Worm (Caenorhabditis elegans) whole organism, young adult: ENCODE measurements around the gene mig-18.

Source experiments
- F23B12.7 ChIP-seq: sonication (generic microtip); optimal IDR thresholded peaks from 2 replicates; lab custom pipeline; 2017; ENCODE audit warnings: missing genetic modification characterization, mild to moderate bottlenecking, missing compliant biosample characterization, antibody characterized with exemption, moderate library complexity; ENCODE audit not compliant: insufficient read depth
- F33H1.4 ChIP-seq: fragments of 200-800 bp; sonication (Bioruptor generic); IDR thresholded peaks from 2 replicates; pipeline ENCODE4 v1.3.6; 2022; ENCODE audit warnings: missing genetic modification reagents, missing genetic modification characterization, missing compliant biosample characterization
- K11D2.4 ChIP-seq: fragments of 200-800 bp; sonication (Bioruptor generic); IDR thresholded peaks from 2 replicates; pipeline ENCODE4 v1.3.6; 2022; ENCODE audit warnings: missing genetic modification reagents, missing genetic modification characterization, missing compliant biosample characterization
- K12H6.12 ChIP-seq: fragments of 200-800 bp; sonication (Bioruptor generic); optimal IDR thresholded peaks from 2 replicates; lab custom pipeline; 2018; ENCODE audit warnings: mild to moderate bottlenecking, missing genetic modification characterization, missing compliant biosample characterization
- T07F8.4 ChIP-seq: sonication (generic microtip); optimal IDR thresholded peaks from 2 replicates; lab custom pipeline; 2016; ENCODE audit warnings: mild to moderate bottlenecking, missing genetic modification characterization, moderate library complexity, missing compliant biosample characterization
- T26A5.8 ChIP-seq: sonication (generic microtip); optimal IDR thresholded peaks from 2 replicates; lab custom pipeline; 2016; ENCODE audit warnings: missing genetic modification characterization, missing compliant biosample characterization
- akir-1 ChIP-seq: fragments of 200-800 bp; sonication (Bioruptor generic); optimal IDR thresholded peaks from 2 replicates; lab custom pipeline; 2018; ENCODE audit warnings: mild to moderate bottlenecking, missing genetic modification characterization, moderate library complexity, missing compliant biosample characterization
- bed-1 ChIP-seq: fragments of 200-800 bp; sonication (Bioruptor generic); IDR thresholded peaks from 2 replicates; pipeline ENCODE4 v1.3.6; 2022; ENCODE audit warnings: missing genetic modification reagents, missing genetic modification characterization, missing compliant biosample characterization
- bed-2 ChIP-seq: fragments of 200-800 bp; sonication (Bioruptor generic); IDR thresholded peaks from 2 replicates; pipeline ENCODE4 v1.3.6; 2022; ENCODE audit warnings: missing genetic modification reagents, missing genetic modification characterization, missing compliant biosample characterization
- cebp-2 ChIP-seq: fragments of 200-800 bp; sonication (Bioruptor generic); IDR thresholded peaks from 2 replicates; pipeline ENCODE4 v1.3.6; 2022; ENCODE audit warnings: missing genetic modification characterization, missing compliant biosample characterization
- ceh-40 ChIP-seq: fragments of 200-800 bp; sonication (Bioruptor generic); IDR thresholded peaks from 2 replicates; pipeline ENCODE4 v1.3.6; 2022; ENCODE audit warnings: missing genetic modification characterization, missing compliant biosample characterization
- efl-1 ChIP-seq: fragments of 150-350 bp; optimal IDR thresholded peaks from 2 replicates; lab custom pipeline; 2014; ENCODE audit warnings: missing biosample characterization, missing genetic modification reagents, missing genetic modification characterization
- egl-44 ChIP-seq: fragments of 200-800 bp; sonication (Bioruptor generic); IDR thresholded peaks from 2 replicates; pipeline ENCODE4 v1.3.6; 2022; ENCODE audit warnings: missing genetic modification reagents, missing genetic modification characterization, missing compliant biosample characterization
- egrh-3 ChIP-seq: fragments of 200-800 bp; sonication (Bioruptor generic); IDR thresholded peaks from 2 replicates; pipeline ENCODE4 v1.3.6; 2022; ENCODE audit warnings: missing genetic modification reagents, missing genetic modification characterization, missing compliant biosample characterization
- hlh-26 ChIP-seq: fragments of 200-800 bp; sonication (Bioruptor generic); conservative IDR thresholded peaks from 2 replicates; pipeline ENCODE4 v1.3.6; 2022; ENCODE audit warnings: missing genetic modification reagents, missing genetic modification characterization, missing compliant biosample characterization
- hrde-1 ChIP-seq: sonication (generic microtip); optimal IDR thresholded peaks from 2 replicates; lab custom pipeline; 2016; ENCODE audit warnings: missing genetic modification characterization, mild to moderate bottlenecking, missing compliant biosample characterization, moderate library complexity, missing genotype, missing genetic modification reagents, borderline replicate concordance
- let-526 ChIP-seq: fragments of 200-800 bp; sonication (Bioruptor generic); IDR thresholded peaks from 2 replicates; pipeline ENCODE4 v1.3.6; 2022; ENCODE audit warnings: missing genetic modification reagents, missing genetic modification characterization, missing compliant biosample characterization
- lin-54 ChIP-seq: fragments of 200-800 bp; sonication (Bioruptor generic); optimal IDR thresholded peaks from 2 replicates; lab custom pipeline; 2018; ENCODE audit warnings: mild to moderate bottlenecking, missing genetic modification characterization, missing compliant biosample characterization
- lir-1 ChIP-seq: fragments of 200-800 bp; sonication (Bioruptor generic); conservative IDR thresholded peaks from 2 replicates; pipeline ENCODE4 v1.3.6; 2022; ENCODE audit warnings: missing genetic modification reagents, missing genetic modification characterization, missing compliant biosample characterization
- lsl-1 ChIP-seq: fragments of 200-800 bp; sonication (Bioruptor generic); optimal IDR thresholded peaks from 2 replicates; lab custom pipeline; 2018; ENCODE audit warnings: mild to moderate bottlenecking, missing genetic modification characterization, moderate library complexity, missing compliant biosample characterization
- madf-10 ChIP-seq: sonication (generic microtip); optimal IDR thresholded peaks from 2 replicates; lab custom pipeline; 2016; ENCODE audit warnings: mild to moderate bottlenecking, missing genetic modification characterization, missing compliant biosample characterization
- madf-6 ChIP-seq: fragments of 200-800 bp; sonication (Bioruptor generic); IDR thresholded peaks from 2 replicates; pipeline ENCODE4 v1.3.6; 2022; ENCODE audit warnings: missing genetic modification reagents, missing genetic modification characterization, missing compliant biosample characterization
- madf-8 ChIP-seq: fragments of 200-800 bp; sonication (Bioruptor generic); conservative IDR thresholded peaks from 2 replicates; pipeline ENCODE4 v1.3.6; 2022; ENCODE audit warnings: missing genetic modification reagents, missing genetic modification characterization, missing compliant biosample characterization
- mes-4 ChIP-seq: sonication (generic microtip); optimal IDR thresholded peaks from 2 replicates; lab custom pipeline; 2016; ENCODE audit warnings: missing genotype, missing genetic modification characterization, missing compliant biosample characterization
- mxl-1 ChIP-seq: sonication (generic microtip); optimal IDR thresholded peaks from 2 replicates; lab custom pipeline; 2016; ENCODE audit warnings: missing genetic modification characterization, missing compliant biosample characterization
- nfya-1 ChIP-seq: sonication (generic microtip); optimal IDR thresholded peaks from 2 replicates; lab custom pipeline; 2017; ENCODE audit warnings: antibody characterized with exemption, missing compliant biosample characterization, missing genetic modification characterization, borderline replicate concordance; ENCODE audit not compliant: insufficient read depth
- nfya-2 ChIP-seq: fragments of 200-800 bp; sonication (Bioruptor generic); IDR thresholded peaks from 2 replicates; pipeline ENCODE4 v1.3.6; 2022; ENCODE audit warnings: missing genetic modification reagents, missing genetic modification characterization, missing compliant biosample characterization
- nhr-80 ChIP-seq: sonication (generic microtip); optimal IDR thresholded peaks from 2 replicates; lab custom pipeline; 2016; ENCODE audit warnings: missing genetic modification characterization, missing compliant biosample characterization
- pbrm-1 ChIP-seq: fragments of 200-800 bp; sonication (Bioruptor generic); IDR thresholded peaks from 2 replicates; pipeline ENCODE4 v1.3.6; 2022; ENCODE audit warnings: missing genetic modification reagents, missing genetic modification characterization, missing compliant biosample characterization
- pha-4 ChIP-seq: fragments of 150-350 bp; sonication (generic microtip); optimal IDR thresholded peaks from 2 replicates; lab custom pipeline; 2014; ENCODE audit warnings: missing biosample characterization, missing genetic modification reagents, missing genetic modification characterization
- rec-8 ChIP-seq, 2 experiments: sonication (generic microtip); optimal IDR thresholded peaks; 2 replicates each; lab custom pipeline; 2016; ENCODE audit warnings: mild to moderate bottlenecking in 2 of 2, missing genetic modification characterization in 2 of 2, missing genetic modification reagents in 2 of 2, missing genotype in 2 of 2, missing biosample characterization in 1 of 2, missing compliant biosample characterization in 1 of 2, moderate library complexity in 1 of 2
- sdz-38 ChIP-seq: sonication (generic microtip); optimal IDR thresholded peaks from 2 replicates; lab custom pipeline; 2016; ENCODE audit warnings: missing genotype, missing genetic modification characterization, missing compliant biosample characterization
- snpc-3.4 ChIP-seq: sonication (generic microtip); optimal IDR thresholded peaks from 2 replicates; lab custom pipeline; 2017; ENCODE audit warnings: missing genetic modification characterization, mild to moderate bottlenecking, missing compliant biosample characterization, antibody characterized with exemption, moderate library complexity, missing genotype, missing genetic modification reagents
- snpc-4 ChIP-seq, 5 experiments: fragments of 150-350 bp in 1 of 5; sonication (generic microtip) in 4 of 5; optimal IDR thresholded peaks; 2 replicates each; lab custom pipeline; 2014 to 2018; ENCODE audit warnings: missing genetic modification characterization in 5 of 5, missing biosample characterization in 3 of 5, antibody characterized with exemption in 2 of 5, mild to moderate bottlenecking in 2 of 5, missing compliant biosample characterization in 2 of 5, missing genotype in 2 of 5, moderate library complexity in 2 of 5, missing genetic modification reagents in 1 of 5
- tbp1 ChIP-seq: fragments of 200-800 bp; sonication (Bioruptor generic); optimal IDR thresholded peaks from 2 replicates; lab custom pipeline; 2018; ENCODE audit warnings: mild to moderate bottlenecking, missing genetic modification characterization, missing compliant biosample characterization
- tlf-1 ChIP-seq: fragments of 200-800 bp; sonication (Bioruptor generic); optimal IDR thresholded peaks from 2 replicates; lab custom pipeline; 2018; ENCODE audit warnings: mild to moderate bottlenecking, missing genetic modification characterization, missing compliant biosample characterization
- xnd-1 ChIP-seq: sonication (generic microtip); optimal IDR thresholded peaks from 2 replicates; lab custom pipeline; 2016; ENCODE audit warnings: missing genotype, missing genetic modification reagents, missing genetic modification characterization, missing compliant biosample characterization
- zfh-2 ChIP-seq: fragments of 200-800 bp; sonication (Bioruptor generic); conservative IDR thresholded peaks from 2 replicates; pipeline ENCODE4 v1.3.6; 2022; ENCODE audit warnings: missing genetic modification reagents, missing genetic modification characterization, missing compliant biosample characterization

The mig-18 gene

ce11 chrIII:13388621-13389020, 14.4 kb upstream of the mig-18 start:
- TF ChIP-seq lin-54 (GFP tag; lab: Kevin White, UChicago) (no peak), cebp-2 (no peak), efl-1 (GFP tag; lab: Kevin White, UChicago) (no peak), egl-44 (GFP tag; lab: Robert Waterston, UW) (no peak), nhr-80 (peak; percentile 43)

ce11 chrIII:13389078-13389477, 14.0 kb upstream of the mig-18 start, which contains the start of gene T03F6.3:
T03F6.3 (plus strand) TSS chrIII:13389395.
- TF ChIP-seq madf-10 (tag; lab: Kevin White, UChicago) = no peak
- TF ChIP-seq madf-6 (GFP tag; lab: Robert Waterston, UW) = 0 out of 2 replicates have a peak, but pooled peaks have one; percentile 47
- no peak for TF ChIP-seq bed-2 (GFP tag; lab: Robert Waterston, UW)
- TF ChIP-seq madf-8 (GFP tag; lab: Robert Waterston, UW) = 0 out of 2 replicates have a peak, but pooled peaks have one; percentile 18
- no peak for TF ChIP-seq hrde-1 (tag; lab: Kevin White, UChicago)
- TF ChIP-seq akir-1 (GFP tag; lab: Kevin White, UChicago) = no peak
- TF ChIP-seq let-526 (GFP tag; lab: Robert Waterston, UW) = no peak
- no peak for TF ChIP-seq K12H6.12 (tag; lab: Kevin White, UChicago)
- TF ChIP-seq tlf-1 (GFP tag; lab: Kevin White, UChicago) = no peak
- no peak for TF ChIP-seq rec-8 (tag; optimal IDR thresholded peaks at IDR 0.05; lab: Kevin White, UChicago)
- TF ChIP-seq zfh-2 (GFP tag; lab: Robert Waterston, UW) = no peak
- no peak for TF ChIP-seq mes-4 (tag; lab: Kevin White, UChicago)
- no peak for TF ChIP-seq hlh-26 (GFP tag; lab: Robert Waterston, UW)
- TF ChIP-seq ceh-40 (GFP tag; lab: Robert Waterston, UW) = no peak
- peak; percentile 66 for TF ChIP-seq F33H1.4 (GFP tag; lab: Robert Waterston, UW)
- TF ChIP-seq mxl-1 = no peak
- TF ChIP-seq nfya-2 (GFP tag; lab: Robert Waterston, UW) = no peak
- no peak for TF ChIP-seq bed-1 (GFP tag; lab: Robert Waterston, UW)
- no peak for TF ChIP-seq nfya-1
- no peak for TF ChIP-seq sdz-38 (tag; lab: Kevin White, UChicago)
- TF ChIP-seq K11D2.4 = no peak
- TF ChIP-seq T07F8.4 (tag; lab: Kevin White, UChicago) = no peak
- no peak for TF ChIP-seq pbrm-1 (GFP tag; lab: Robert Waterston, UW)
- no peak for TF ChIP-seq F23B12.7 (tag; lab: Kevin White, UChicago)
- no peak for TF ChIP-seq T26A5.8
- TF ChIP-seq snpc-4 (GFP tag; optimal IDR thresholded peaks at IDR 0.05; lab: Kevin White, UChicago) = no peak
- no peak for TF ChIP-seq snpc-4 (tag; optimal IDR thresholded peaks at IDR 0.05; lab: Kevin White, UChicago)
- no peak for TF ChIP-seq tbp1 (GFP tag; lab: Kevin White, UChicago)
- TF ChIP-seq efl-1 (GFP tag; lab: Kevin White, UChicago) = peak; percentile 34
- TF ChIP-seq lsl-1 = peak; percentile 67
- TF ChIP-seq xnd-1 = peak; percentile 26
- TF ChIP-seq pha-4 = no peak
- TF ChIP-seq lir-1 (GFP tag; lab: Robert Waterston, UW) = no peak
- no peak for TF ChIP-seq snpc-3.4 (tag; lab: Kevin White, UChicago)
- no peak for TF ChIP-seq egrh-3
- TF ChIP-seq, all 124 proteins: peak for 6
